Fruit fly (Drosophila melanogaster) whole organism, embryonic: Measurements from ENCODE around the gene CG2540.
A peak's percentile ranks its signal among the peaks of the same experiment; 100 is the strongest.

Experiments used
- Bgb ChIP-seq: fragments of 200-800 bp; sonication (Bioruptor generic); IDR thresholded peaks from 2 replicates; pipeline ENCODE4 v1.3.6; 2022; ENCODE audit warnings: missing biosample characterization, missing genetic modification characterization; ENCODE audit not compliant: partially characterized antibody
- BtbVII ChIP-seq: fragments of 200-800 bp; sonication (Bioruptor generic); optimal IDR thresholded peaks from 3 replicates; lab custom pipeline; 2017; ENCODE audit warnings: missing biosample characterization, mild to moderate bottlenecking, missing genetic modification characterization
- CG10147 ChIP-seq: fragments of 200-800 bp; sonication (Bioruptor generic); optimal IDR thresholded peaks from 2 replicates; lab custom pipeline; 2019; ENCODE audit warnings: missing biosample characterization, mild to moderate bottlenecking, missing genetic modification characterization, moderate library complexity
- CG12104 ChIP-seq: fragments of 200-800 bp; sonication (Bioruptor generic); optimal IDR thresholded peaks from 3 replicates; lab custom pipeline; 2016; ENCODE audit warnings: missing biosample characterization, missing genetic modification characterization
- CG13287 ChIP-seq: fragments of 200-800 bp; sonication (Bioruptor generic); IDR thresholded peaks from 2 replicates; pipeline ENCODE4 v1.3.6; 2022; ENCODE audit warnings: missing biosample characterization, missing genetic modification characterization; ENCODE audit not compliant: partially characterized antibody
- CG15073 ChIP-seq: fragments of 200-800 bp; sonication (Bioruptor generic); optimal IDR thresholded peaks from 2 replicates; lab custom pipeline; 2016; ENCODE audit warnings: missing biosample characterization, missing genetic modification characterization
- CG1603 ChIP-seq: fragments of 200-800 bp; sonication (Bioruptor generic); optimal IDR thresholded peaks from 2 replicates; lab custom pipeline; 2019; ENCODE audit warnings: missing biosample characterization, mild to moderate bottlenecking, missing genetic modification characterization, moderate library complexity
- CG16813 ChIP-seq: fragments of 200-800 bp; sonication (Bioruptor generic); IDR thresholded peaks from 3 replicates; pipeline ENCODE4 v1.3.6; 2022; ENCODE audit warnings: missing biosample characterization, missing genetic modification characterization; ENCODE audit not compliant: partially characterized antibody
- CG17359 ChIP-seq: fragments of 200-800 bp; sonication (Bioruptor generic); optimal IDR thresholded peaks from 3 replicates; lab custom pipeline; 2018; ENCODE audit warnings: missing biosample characterization, mild to moderate bottlenecking, missing genetic modification characterization, moderate library complexity
- CG17385 ChIP-seq: fragments of 200-800 bp; sonication (Bioruptor generic); optimal IDR thresholded peaks from 3 replicates; lab custom pipeline; 2018; ENCODE audit warnings: missing biosample characterization, mild to moderate bottlenecking, missing genetic modification characterization
- CG17612 ChIP-seq: fragments of 200-800 bp; sonication (Bioruptor generic); IDR thresholded peaks from 2 replicates; pipeline ENCODE4 v1.3.6; 2022; ENCODE audit warnings: missing biosample characterization, missing genetic modification characterization
- CG2116 ChIP-seq: fragments of 200-800 bp; sonication (Bioruptor generic); optimal IDR thresholded peaks from 3 replicates; lab custom pipeline; 2018; ENCODE audit warnings: missing biosample characterization, mild to moderate bottlenecking, missing genetic modification characterization
- CG2712 ChIP-seq: fragments of 200-800 bp; optimal IDR thresholded peaks from 3 replicates; lab custom pipeline; 2019; ENCODE audit warnings: missing biosample characterization, mild to moderate bottlenecking, missing genetic modification characterization, moderate library complexity
- CG3281 ChIP-seq: fragments of 200-800 bp; sonication (Bioruptor generic); optimal IDR thresholded peaks from 3 replicates; lab custom pipeline; 2017; ENCODE audit warnings: missing biosample characterization, mild to moderate bottlenecking, missing genetic modification characterization
- CG34376 ChIP-seq: fragments of 200-800 bp; sonication (Bioruptor generic); optimal IDR thresholded peaks from 2 replicates; lab custom pipeline; 2018; ENCODE audit warnings: missing biosample characterization, mild to moderate bottlenecking, missing genetic modification characterization
- CG7372 ChIP-seq: fragments of 200-800 bp; sonication (Bioruptor generic); IDR thresholded peaks from 2 replicates; pipeline ENCODE4 v1.3.6; 2022; ENCODE audit warnings: missing biosample characterization, missing genetic modification characterization
- CG9437 ChIP-seq: fragments of 200-800 bp; sonication (Bioruptor generic); optimal IDR thresholded peaks from 2 replicates; lab custom pipeline; 2018; ENCODE audit warnings: missing biosample characterization, mild to moderate bottlenecking, missing genetic modification characterization
- CG9727 ChIP-seq: fragments of 200-800 bp; sonication (Bioruptor generic); optimal IDR thresholded peaks from 3 replicates; lab custom pipeline; 2017; ENCODE audit warnings: missing biosample characterization, mild to moderate bottlenecking, missing genetic modification characterization
- CoRest ChIP-seq: fragments of 200-800 bp; sonication (Bioruptor generic); optimal IDR thresholded peaks from 3 replicates; lab custom pipeline; 2018; ENCODE audit warnings: missing biosample characterization, mild to moderate bottlenecking, missing genetic modification characterization, moderate library complexity
- Deaf1 ChIP-seq: fragments of 200-800 bp; optimal IDR thresholded peaks from 3 replicates; lab custom pipeline; 2019; ENCODE audit warnings: missing biosample characterization, mild to moderate bottlenecking, missing genetic modification characterization, moderate library complexity
- Dll ChIP-seq: fragments of 200-800 bp; sonication (Bioruptor generic); IDR thresholded peaks from 4 replicates; pipeline ENCODE4 v1.3.6; 2022; ENCODE audit warnings: missing biosample characterization, missing genetic modification characterization; ENCODE audit not compliant: partially characterized antibody
- Dp ChIP-seq: fragments of 200-800 bp; sonication (Bioruptor generic); optimal IDR thresholded peaks from 2 replicates; lab custom pipeline; 2018; ENCODE audit warnings: missing biosample characterization, mild to moderate bottlenecking, missing genetic modification characterization, moderate library complexity
- Eip74EF ChIP-seq, 2 experiments: fragments of 200-800 bp in 1 of 2; fragments of >200 bp in 1 of 2; sonication (Bioruptor generic) in 1 of 2; optimal IDR thresholded peaks; 2 replicates each; lab custom pipeline; 2017 to 2019; ENCODE audit warnings: missing biosample characterization in 2 of 2, missing genetic modification characterization in 2 of 2, mild to moderate bottlenecking in 1 of 2, moderate library complexity in 1 of 2
- GATAe ChIP-seq: fragments of 200-800 bp; sonication (Bioruptor generic); conservative IDR thresholded peaks from 2 replicates; pipeline ENCODE4 v1.3.6; 2022; ENCODE audit warnings: missing biosample characterization, missing genetic modification characterization
- H2.0 ChIP-seq: fragments of 200-800 bp; sonication (Bioruptor generic); IDR thresholded peaks from 2 replicates; pipeline ENCODE4 v1.3.6; 2022; ENCODE audit warnings: missing biosample characterization, missing genetic modification characterization
- HLH4C ChIP-seq: fragments of 200-800 bp; sonication (Bioruptor generic); IDR thresholded peaks from 3 replicates; pipeline ENCODE4 v1.3.6; 2022; ENCODE audit warnings: missing biosample characterization, missing genetic modification characterization; ENCODE audit not compliant: partially characterized antibody
- Mrtf ChIP-seq: fragments of 200-800 bp; sonication (Bioruptor generic); IDR thresholded peaks from 3 replicates; pipeline ENCODE4 v1.3.6; 2022; ENCODE audit warnings: missing biosample characterization, missing genetic modification characterization
- Nf-YA ChIP-seq: fragments of 200-800 bp; sonication (Bioruptor generic); IDR thresholded peaks from 2 replicates; pipeline ENCODE4 v1.3.6; 2022; ENCODE audit warnings: missing biosample characterization, missing genetic modification characterization
- Nf-YC ChIP-seq: fragments of 200-800 bp; optimal IDR thresholded peaks from 3 replicates; lab custom pipeline; 2019; ENCODE audit warnings: missing biosample characterization, mild to moderate bottlenecking, missing genetic modification characterization, moderate library complexity
- Side ChIP-seq: fragments of 200-800 bp; sonication (Bioruptor generic); optimal IDR thresholded peaks from 2 replicates; lab custom pipeline; 2016; ENCODE audit warnings: missing biosample characterization, missing genetic modification characterization
- abd-A ChIP-seq: fragments of 200-800 bp; sonication (Bioruptor generic); optimal IDR thresholded peaks from 3 replicates; lab custom pipeline; 2019; ENCODE audit warnings: missing biosample characterization, mild to moderate bottlenecking, missing genetic modification characterization, moderate library complexity
- ase ChIP-seq: fragments of 200-800 bp; sonication (Bioruptor generic); IDR thresholded peaks from 3 replicates; pipeline ENCODE4 v1.3.6; 2022; ENCODE audit warnings: missing biosample characterization, missing genetic modification characterization
- ato ChIP-seq: fragments of 200-800 bp; sonication (Bioruptor generic); IDR thresholded peaks from 2 replicates; pipeline ENCODE4 v1.3.6; 2022; ENCODE audit warnings: missing biosample characterization, missing genetic modification characterization; ENCODE audit not compliant: partially characterized antibody
- bbx ChIP-seq: fragments of 200-800 bp; sonication (Bioruptor generic); IDR thresholded peaks from 2 replicates; pipeline ENCODE4 v1.3.6; 2022; ENCODE audit warnings: missing biosample characterization, missing genetic modification characterization; ENCODE audit not compliant: partially characterized antibody
- cg ChIP-seq: fragments of 200-800 bp; sonication (Bioruptor generic); optimal IDR thresholded peaks from 3 replicates; lab custom pipeline; 2019; ENCODE audit warnings: missing biosample characterization, mild to moderate bottlenecking, missing genetic modification characterization, moderate library complexity
- crc ChIP-seq: fragments of 200-800 bp; sonication (Bioruptor generic); optimal IDR thresholded peaks from 2 replicates; lab custom pipeline; 2016; ENCODE audit warnings: missing biosample characterization, missing genetic modification characterization
- cwo ChIP-seq: fragments of 200-800 bp; sonication (Bioruptor generic); optimal IDR thresholded peaks from 3 replicates; lab custom pipeline; 2017; ENCODE audit warnings: missing biosample characterization, missing genetic modification characterization, mild to moderate bottlenecking, moderate library complexity, missing genetic modification reagents
- fu2 ChIP-seq: fragments of 200-800 bp; sonication (Bioruptor generic); optimal IDR thresholded peaks from 2 replicates; lab custom pipeline; 2016; ENCODE audit warnings: missing biosample characterization, missing genetic modification characterization
- gro ChIP-seq: fragments of 200-800 bp; sonication (Bioruptor generic); optimal IDR thresholded peaks from 2 replicates; lab custom pipeline; 2016; ENCODE audit warnings: missing biosample characterization, missing genetic modification characterization
- insv ChIP-seq, 2 experiments: fragments of 200-800 bp; sonication (Bioruptor generic); optimal IDR thresholded peaks; 3 replicates each; lab custom pipeline; 2016 to 2018; ENCODE audit warnings: missing biosample characterization in 2 of 2, missing genetic modification characterization in 2 of 2
- jigr1 ChIP-seq: fragments of 200-800 bp; sonication (Bioruptor generic); IDR thresholded peaks from 3 replicates; pipeline ENCODE4 v1.3.6; 2022; ENCODE audit warnings: missing biosample characterization, missing genetic modification characterization
- kni ChIP-seq: fragments of 200-800 bp; sonication (Bioruptor generic); optimal IDR thresholded peaks from 3 replicates; lab custom pipeline; 2017; ENCODE audit warnings: mild to moderate bottlenecking, missing biosample characterization, missing genetic modification reagents, missing genetic modification characterization
- nau ChIP-seq: fragments of 200-800 bp; sonication (Bioruptor generic); optimal IDR thresholded peaks from 3 replicates; lab custom pipeline; 2017; ENCODE audit warnings: missing biosample characterization, mild to moderate bottlenecking, missing genetic modification characterization, missing genetic modification reagents
- nerfin-1 ChIP-seq: fragments of 200-800 bp; sonication (Bioruptor generic); optimal IDR thresholded peaks from 3 replicates; lab custom pipeline; 2019; ENCODE audit warnings: missing biosample characterization, mild to moderate bottlenecking, missing genetic modification characterization, moderate library complexity
- onecut ChIP-seq: fragments of 200-800 bp; sonication (Bioruptor generic); IDR thresholded peaks from 2 replicates; pipeline ENCODE4 v1.3.6; 2022; ENCODE audit warnings: missing biosample characterization, missing genetic modification characterization
- pita ChIP-seq: fragments of 200-800 bp; sonication (Bioruptor generic); optimal IDR thresholded peaks from 2 replicates; lab custom pipeline; 2017; ENCODE audit warnings: missing biosample characterization, mild to moderate bottlenecking, missing genetic modification characterization
- shn ChIP-seq: fragments of 200-800 bp; sonication (Bioruptor generic); optimal IDR thresholded peaks from 3 replicates; lab custom pipeline; 2016; ENCODE audit warnings: missing biosample characterization, missing genetic modification characterization
- trem ChIP-seq: fragments of 200-800 bp; optimal IDR thresholded peaks from 3 replicates; lab custom pipeline; 2019; ENCODE audit warnings: missing biosample characterization, mild to moderate bottlenecking, missing genetic modification characterization, moderate library complexity
- usp ChIP-seq: fragments of >200 bp; optimal IDR thresholded peaks from 2 replicates; lab custom pipeline; 2017; ENCODE audit warnings: missing biosample characterization, missing genetic modification characterization

Gene CG2540

dm6 chrX:12654288-12654729 is 24.6 kb downstream of the CG2540 start (continued):
- TF ChIP-seq cwo (GFP tag; lab: Kevin White, UChicago) (no peak), ato (GFP tag; lab: Robert Waterston, UW) (peak; percentile 33; the same call in 1 of the 2 replicates), insv (GFP tag; optimal IDR thresholded peaks at IDR 0.05; lab: Kevin White, UChicago) (peak in 1 of 2 experiments; percentile 61), CG3281 (no peak), Nf-YA (no peak), CG13287 (no peak; the same call in 1 of the 2 replicates), HLH4C (GFP tag; lab: Robert Waterston, UW) (peak; percentile 63), nerfin-1 (tag; lab: Kevin White, UChicago) (peak; percentile 74), nau (GFP tag; lab: Kevin White, UChicago) (no peak), BtbVII (GFP tag; lab: Kevin White, UChicago) (peak; percentile 47), cg (GFP tag; lab: Kevin White, UChicago) (peak; percentile 100), CG17612 (GFP tag; lab: Robert Waterston, UW) (no peak), Eip74EF (GFP tag; optimal IDR thresholded peaks at IDR 0.05; lab: Kevin White, UChicago) (peak in 1 of 2 experiments; percentile 9), Deaf1 (no peak), CG10147 (GFP tag; lab: Kevin White, UChicago) (no peak), CG16813 (GFP tag; lab: Robert Waterston, UW) (peak; percentile 57; the same call in 2 of the 3 replicates), kni (GFP tag; lab: Kevin White, UChicago) (peak; percentile 46), CG9437 (GFP tag; lab: Kevin White, UChicago) (peak; percentile 3), Nf-YC (tag; lab: Kevin White, UChicago) (peak; percentile 16), CG9727 (GFP tag; lab: Kevin White, UChicago) (no peak), crc (GFP tag; lab: Kevin White, UChicago) (no peak), CG17359 (tag; lab: Kevin White, UChicago) (no peak), H2.0 (GFP tag; lab: Robert Waterston, UW) (no peak), trem (tag; lab: Kevin White, UChicago) (peak; percentile 26), CG2116 (GFP tag; lab: Kevin White, UChicago) (no peak), jigr1 (no peak), CG7372 (GFP tag; lab: Robert Waterston, UW) (no peak), pita (GFP tag; lab: Kevin White, UChicago) (no peak), Bgb (peak; percentile 18; the same call in 1 of the 2 replicates), CG34376 (peak; percentile 40), CG1603 (tag; lab: Kevin White, UChicago) (peak; percentile 36), CG2712 (tag; lab: Kevin White, UChicago) (peak; percentile 28), Mrtf (GFP tag; lab: Robert Waterston, UW) (no peak), CG15073 (no peak), CG12104 (GFP tag; lab: Kevin White, UChicago) (no peak), usp (no peak), CG17385 (GFP tag; lab: Kevin White, UChicago) (peak; percentile 91), shn (no peak), Dp (GFP tag; lab: Kevin White, UChicago) (no peak), abd-A (peak; percentile 57), ase (GFP tag; lab: Robert Waterston, UW) (no peak), GATAe (GFP tag; lab: Robert Waterston, UW) (no peak), gro (GFP tag; lab: Kevin White, UChicago) (no peak), Dll (GFP tag; lab: Robert Waterston, UW) (peak; percentile 19; the same call in 1 of the 4 replicates), Side (peak; percentile 34), CoRest (tag; lab: Kevin White, UChicago) (peak; percentile 6), fu2 (no peak), bbx (GFP tag; lab: Robert Waterston, UW) (peak; percentile 78), onecut (GFP tag; lab: Robert Waterston, UW) (peak; percentile 64)
